2 worm cellular contexts compared by ENCODE assay signal in the genomic region with DNA sequence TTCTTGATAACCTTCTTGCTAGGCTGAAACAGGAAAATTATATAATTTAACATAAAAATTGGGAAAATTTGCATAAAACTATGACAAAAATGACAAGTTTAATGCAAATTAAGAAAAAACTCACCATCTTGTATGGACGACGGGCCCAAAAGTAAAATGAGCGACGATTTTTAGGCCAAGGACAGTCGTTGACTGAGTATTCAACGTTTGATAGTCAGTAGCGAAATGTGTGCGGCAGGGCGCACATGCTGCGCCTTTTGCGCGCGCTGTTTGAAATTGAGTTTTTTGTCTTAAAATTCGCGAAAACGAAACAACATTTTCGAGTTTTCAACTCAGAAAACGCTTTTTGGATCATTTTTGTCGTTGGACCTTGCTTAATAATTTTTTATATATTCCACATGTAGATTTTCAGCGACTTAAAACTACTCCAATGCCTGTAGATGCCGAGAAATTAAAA.
TF ChIP-seq lines count a peak whose summit lies in the region.

A gene (minus strand): TSS at position 153 of the 457 bp plus-strand sequence.
A gene (plus strand): TSS at position 407 of the 457 bp plus-strand sequence.

TF ChIP-seq in whole organism, L4 larva, 104 proteins besides CTCF, POLR2A, EP300 and RAD21 (continued from another document):
- TF ChIP-seq skn-1 (tag; optimal IDR thresholded peaks at IDR 0.05; lab: Kevin White, UChicago), result no peak
- peak; percentile 76 for TF ChIP-seq nhr-6 (tag; optimal IDR thresholded peaks at IDR 0.05; lab: Kevin White, UChicago)
- TF ChIP-seq daf-12 (tag; optimal IDR thresholded peaks at IDR 0.05; lab: Kevin White, UChicago), result no peak
- TF ChIP-seq ztf-11 (tag; optimal IDR thresholded peaks at IDR 0.05; lab: Kevin White, UChicago), result no peak
- TF ChIP-seq zag-1 (tag; optimal IDR thresholded peaks at IDR 0.05; lab: Kevin White, UChicago), result no peak
- TF ChIP-seq tag-97 (GFP tag; IDR thresholded peaks at IDR 0.05; lab: Robert Waterston, UW), result 0 out of 2 replicates have a peak, but pooled peaks have one; percentile 26
- no peak for TF ChIP-seq aly-2 (tag; optimal IDR thresholded peaks at IDR 0.05; lab: Kevin White, UChicago)
- peak; percentile 97 for TF ChIP-seq dmd-9 (GFP tag; IDR thresholded peaks at IDR 0.05; lab: Robert Waterston, UW)
- TF ChIP-seq fkh-10 (GFP tag; optimal IDR thresholded peaks at IDR 0.05; lab: Kevin White, UChicago), result peak; percentile 52
- peak; percentile 97 for TF ChIP-seq nhr-102 (tag; optimal IDR thresholded peaks at IDR 0.05; lab: Kevin White, UChicago)
- TF ChIP-seq dve-1 (tag; optimal IDR thresholded peaks at IDR 0.05; lab: Kevin White, UChicago; ENCODE audit: insufficient read depth), result peak; percentile 92
- 0 out of 2 replicates have a peak, but pooled peaks have one; percentile 77 for TF ChIP-seq F44E2.7 (GFP tag; IDR thresholded peaks at IDR 0.05; lab: Robert Waterston, UW)
- TF ChIP-seq madf-5 (GFP tag; IDR thresholded peaks at IDR 0.05; lab: Robert Waterston, UW), result peak; percentile 73 to 95; a peak in 3 of 4 replicates
- peak; percentile 95 for TF ChIP-seq ctbp-1 (GFP tag; IDR thresholded peaks at IDR 0.05; lab: Robert Waterston, UW)
- 0 out of 2 replicates have a peak, but pooled peaks have one; percentile 28 for TF ChIP-seq lim-7 (GFP tag; IDR thresholded peaks at IDR 0.05; lab: Robert Waterston, UW)
- peak; percentile 92 for TF ChIP-seq nhr-11 (tag; optimal IDR thresholded peaks at IDR 0.05; lab: Kevin White, UChicago)
- TF ChIP-seq duxl-1 (tag; optimal IDR thresholded peaks at IDR 0.05; lab: Kevin White, UChicago; ENCODE audit: poor library complexity), result peak; percentile 94
- peak; percentile 98 for TF ChIP-seq pha-4 (GFP tag; IDR thresholded peaks at IDR 0.05; lab: Robert Waterston, UW)
- no peak for TF ChIP-seq pha-4 (tag; optimal IDR thresholded peaks at IDR 0.05; lab: Kevin White, UChicago)
- TF ChIP-seq ama-1 (optimal IDR thresholded peaks at IDR 0.05; lab: Kevin White, UChicago), result no peak
- peak; percentile 94 for TF ChIP-seq hlh-11 (tag; optimal IDR thresholded peaks at IDR 0.05; lab: Kevin White, UChicago)
- TF ChIP-seq hlh-30 (tag; optimal IDR thresholded peaks at IDR 0.05; lab: Kevin White, UChicago; ENCODE audit: insufficient read depth), result peak; percentile 72
- no peak for TF ChIP-seq ztf-7 (tag; optimal IDR thresholded peaks at IDR 0.05; lab: Kevin White, UChicago)
- peak; percentile 90 for TF ChIP-seq F10B5.3 (tag; optimal IDR thresholded peaks at IDR 0.05; lab: Kevin White, UChicago)
- TF ChIP-seq lsy-2 (tag; optimal IDR thresholded peaks at IDR 0.05; lab: Kevin White, UChicago), result peak; percentile 93 to 96
- TF ChIP-seq ceh-82 (tag; optimal IDR thresholded peaks at IDR 0.05; lab: Kevin White, UChicago), result no peak
- TF ChIP-seq snpc-4 (tag; optimal IDR thresholded peaks at IDR 0.05; lab: Kevin White, UChicago), result no peak
- TF ChIP-seq rbr-2 (tag; optimal IDR thresholded peaks at IDR 0.05; lab: Kevin White, UChicago), result peak; percentile 98
- TF ChIP-seq pqm-1 (tag; optimal IDR thresholded peaks at IDR 0.05; lab: Kevin White, UChicago), result peak; percentile 45
- peak; percentile 90 for TF ChIP-seq ZK337.2 (GFP tag; IDR thresholded peaks at IDR 0.05; lab: Robert Waterston, UW)
- peak; percentile 89 for TF ChIP-seq snpc-1.2 (GFP tag; IDR thresholded peaks at IDR 0.05; lab: Robert Waterston, UW)
- peak; percentile 99 for TF ChIP-seq T26A8.4 (GFP tag; IDR thresholded peaks at IDR 0.05; lab: Robert Waterston, UW)
- no peak for TF ChIP-seq F26F4.8 (GFP tag; conservative IDR thresholded peaks at IDR 0.05; lab: Robert Waterston, UW)
- peak; percentile 23 for TF ChIP-seq nhr-237 (tag; optimal IDR thresholded peaks at IDR 0.05; lab: Kevin White, UChicago)
- peak; percentile 98 for TF ChIP-seq ceh-20 (GFP tag; IDR thresholded peaks at IDR 0.05; lab: Robert Waterston, UW)
- TF ChIP-seq ceh-44 (GFP tag; IDR thresholded peaks at IDR 0.05; lab: Robert Waterston, UW), result peak; percentile 69
- TF ChIP-seq sdz-12 (GFP tag; optimal IDR thresholded peaks at IDR 0.05; lab: Kevin White, UChicago), result peak; percentile 53
- TF ChIP-seq nhr-76 (tag; optimal IDR thresholded peaks at IDR 0.05; lab: Kevin White, UChicago), result no peak
- TF ChIP-seq nhr-42 (GFP tag; IDR thresholded peaks at IDR 0.05; lab: Robert Waterston, UW), result peak; percentile 97
- TF ChIP-seq nhr-48 (tag; optimal IDR thresholded peaks at IDR 0.05; lab: Kevin White, UChicago), result peak; percentile 84
- peak; percentile 66; the same call in 1 of the 2 replicates for TF ChIP-seq Y105C5A.15 (GFP tag; IDR thresholded peaks at IDR 0.05; lab: Robert Waterston, UW)
- TF ChIP-seq nhr-25 (tag; optimal IDR thresholded peaks at IDR 0.05; lab: Kevin White, UChicago; ENCODE audit: borderline replicate concordance, insufficient read depth), result peak; percentile 93
- peak; percentile 97 for TF ChIP-seq saeg-2 (GFP tag; IDR thresholded peaks at IDR 0.05; lab: Robert Waterston, UW)
- peak; percentile 95 for TF ChIP-seq D1046.2 (GFP tag; IDR thresholded peaks at IDR 0.05; lab: Robert Waterston, UW)
- peak; percentile 98 for TF ChIP-seq hmg-1.1 (GFP tag; IDR thresholded peaks at IDR 0.05; lab: Robert Waterston, UW)
- TF ChIP-seq mep-1 (tag; optimal IDR thresholded peaks at IDR 0.05; lab: Kevin White, UChicago), result peak; percentile 90
- TF ChIP-seq unc-130 (GFP tag; optimal IDR thresholded peaks at IDR 0.05; lab: Kevin White, UChicago), result peak; percentile 76
- no peak for TF ChIP-seq ces-1 (GFP tag; optimal IDR thresholded peaks at IDR 0.05; lab: Kevin White, UChicago)
- TF ChIP-seq hif-1 (tag; optimal IDR thresholded peaks at IDR 0.05; lab: Kevin White, UChicago), result peak; percentile 63 to 90
- peak; percentile 97 for TF ChIP-seq lin-29 (GFP tag; IDR thresholded peaks at IDR 0.05; lab: Robert Waterston, UW)
- TF ChIP-seq spr-3 (GFP tag; optimal IDR thresholded peaks at IDR 0.05; lab: Kevin White, UChicago), result peak; percentile 88
- no peak for TF ChIP-seq R02D3.7 (tag; optimal IDR thresholded peaks at IDR 0.05; lab: Kevin White, UChicago)
- TF ChIP-seq nhr-77 (tag; optimal IDR thresholded peaks at IDR 0.05; lab: Kevin White, UChicago), result peak; percentile 96
TF ChIP-seq in whole organism, L4 larva: peak in this region for 79.

TF ChIP-seq in whole organism, late embryonic, 69 proteins besides CTCF, POLR2A, EP300 and RAD21 (continued from another document):
- no peak for TF ChIP-seq fkh-10 (GFP tag; optimal IDR thresholded peaks at IDR 0.05; lab: Kevin White, UChicago)
- no peak for TF ChIP-seq mec-3 (tag; optimal IDR thresholded peaks at IDR 0.05; lab: Kevin White, UChicago; ENCODE audit: borderline replicate concordance)
- peak; percentile 62 for TF ChIP-seq ceh-14 (tag; optimal IDR thresholded peaks at IDR 0.05; lab: Kevin White, UChicago)
- peak; percentile 14 for TF ChIP-seq zip-5 (tag; optimal IDR thresholded peaks at IDR 0.05; lab: Kevin White, UChicago)
- TF ChIP-seq ceh-31 (tag; optimal IDR thresholded peaks at IDR 0.05; lab: Kevin White, UChicago), result peak; percentile 81
- peak; percentile 13; the same call in 1 of the 2 replicates for TF ChIP-seq ceh-45 (GFP tag; IDR thresholded peaks at IDR 0.05; lab: Robert Waterston, UW)
- TF ChIP-seq syd-9 (tag; optimal IDR thresholded peaks at IDR 0.05; lab: Kevin White, UChicago), result no peak
- no peak for TF ChIP-seq ttx-3 (tag; optimal IDR thresholded peaks at IDR 0.05; lab: Kevin White, UChicago)
